Fruit fly (Drosophila melanogaster): ENCODE measurements around the gene CG4768.
A peak's percentile ranks its signal among the peaks of the same experiment; 100 is the strongest.

The CG4768 gene

dm6 chrX:16750712-16751578, 41.0 kb upstream of the CG4768 start (continued):
- TF ChIP-seq Max (GFP tag; optimal IDR thresholded peaks at IDR 0.05) (peak; percentile 52), tgo (GFP tag; IDR thresholded peaks at IDR 0.05) (peak; percentile 47; the same call in 1 of the 3 replicates), PHDP (tag; optimal IDR thresholded peaks at IDR 0.05) (peak; percentile 84), CG6175 (GFP tag; IDR thresholded peaks at IDR 0.05) (no peak), zf30C (GFP tag; optimal IDR thresholded peaks at IDR 0.05) (no peak), CG7839 (tag; optimal IDR thresholded peaks at IDR 0.05) (peak; percentile 83), sens-2 (GFP tag; IDR thresholded peaks at IDR 0.05) (no peak), fru (optimal IDR thresholded peaks at IDR 0.05) (no peak), bowl (GFP tag; IDR thresholded peaks at IDR 0.05) (no peak), vvl (GFP tag; IDR thresholded peaks at IDR 0.05) (peak; percentile 65), sob (GFP tag; IDR thresholded peaks at IDR 0.05) (peak; percentile 58), E2f2 (GFP tag; IDR thresholded peaks at IDR 0.05) (no peak), CG10147 (GFP tag; optimal IDR thresholded peaks at IDR 0.05) (peak; percentile 81), CG8359 (GFP tag; optimal IDR thresholded peaks at IDR 0.05; ENCODE audit: borderline replicate concordance) (peak; percentile 47), pum (GFP tag; optimal IDR thresholded peaks at IDR 0.05) (peak; percentile 7), CG15073 (GFP tag; optimal IDR thresholded peaks at IDR 0.05) (no peak), CG10431 (GFP tag; optimal IDR thresholded peaks at IDR 0.05) (peak; percentile 27), Sin3A (optimal IDR thresholded peaks at IDR 0.05) (no peak), CG6683 (GFP tag; optimal IDR thresholded peaks at IDR 0.05) (peak; percentile 35), Hmx (GFP tag; optimal IDR thresholded peaks at IDR 0.05) (no peak), CG6654 (GFP tag; optimal IDR thresholded peaks at IDR 0.05) (peak; percentile 54), sug (tag; optimal IDR thresholded peaks at IDR 0.05) (peak; percentile 69), crc (GFP tag; optimal IDR thresholded peaks at IDR 0.05) (no peak), CG10959 (GFP tag; IDR thresholded peaks at IDR 0.05) (no peak), cad (GFP tag; optimal IDR thresholded peaks at IDR 0.05) (no peak), abd-A (tag; optimal IDR thresholded peaks at IDR 0.05) (no peak), CG18599 (GFP tag; optimal IDR thresholded peaks at IDR 0.05) (peak; percentile 77), CG1529 (GFP tag; optimal IDR thresholded peaks at IDR 0.05) (peak; percentile 50), Aef1 (GFP tag; IDR thresholded peaks at IDR 0.05) (no peak), Tbp (GFP tag; optimal IDR thresholded peaks at IDR 0.05) (no peak), Hmr (GFP tag; optimal IDR thresholded peaks at IDR 0.05) (peak; percentile 62), CG14014 (GFP tag; IDR thresholded peaks at IDR 0.05) (peak; percentile 54; the same call in 1 of the 2 replicates), CG4820 (GFP tag; optimal IDR thresholded peaks at IDR 0.05) (peak; percentile 99), Lhr (GFP tag; optimal IDR thresholded peaks at IDR 0.05) (peak; percentile 29), Hsf (GFP tag; optimal IDR thresholded peaks at IDR 0.05) (peak; percentile 33), h (optimal IDR thresholded peaks at IDR 0.05) (no peak), CG14050 (GFP tag; IDR thresholded peaks at IDR 0.05) (peak; percentile 42; the same call in 1 of the 3 replicates), Lim3 (GFP tag; IDR thresholded peaks at IDR 0.05) (no peak), cg (GFP tag; optimal IDR thresholded peaks at IDR 0.05) (peak; percentile 80), rib (GFP tag; IDR thresholded peaks at IDR 0.05) (no peak), sd (tag; optimal IDR thresholded peaks at IDR 0.05) (peak; percentile 45), onecut (GFP tag; IDR thresholded peaks at IDR 0.05) (peak; percentile 55), CG6854 (GFP tag; optimal IDR thresholded peaks at IDR 0.05) (peak; percentile 50), CG11504 (tag; optimal IDR thresholded peaks at IDR 0.05) (peak; percentile 80), lilli (GFP tag; optimal IDR thresholded peaks at IDR 0.05) (peak; percentile 65), CG14710 (tag; optimal IDR thresholded peaks at IDR 0.05) (peak; percentile 77), kah (GFP tag; optimal IDR thresholded peaks at IDR 0.05) (peak; percentile 52), Pdp1 (GFP tag; optimal IDR thresholded peaks at IDR 0.05) (peak; percentile 12 to 33), CG11398 (GFP tag; optimal IDR thresholded peaks at IDR 0.05) (no peak), ftz-f1 (GFP tag; optimal IDR thresholded peaks at IDR 0.05) (no peak), Kr (GFP tag; optimal IDR thresholded peaks at IDR 0.05) (no peak)

Data from whole organism, embryonic.